Fruit fly (Drosophila melanogaster) whole organism, adult: ENCODE measurements around the gene pb.

ENCODE experiments used
- CG11617 ChIP-seq: fragments of 200-800 bp; sonication (Bioruptor generic); optimal IDR thresholded peaks from 2 replicates; lab custom pipeline; 2017; ENCODE audit warnings: mild to moderate bottlenecking, missing biosample characterization, missing genetic modification reagents, missing genetic modification characterization
- CG12768 ChIP-seq: fragments of 200-800 bp; sonication (Bioruptor generic); optimal IDR thresholded peaks from 2 replicates; lab custom pipeline; 2017; ENCODE audit warnings: missing biosample characterization, missing genetic modification characterization, mild to moderate bottlenecking, moderate library complexity, missing genetic modification reagents
- CG14711 ChIP-seq: fragments of 200-800 bp; sonication (Bioruptor generic); optimal IDR thresholded peaks from 2 replicates; lab custom pipeline; 2018; ENCODE audit warnings: missing biosample characterization, mild to moderate bottlenecking, missing genetic modification characterization, moderate library complexity
- CG1620 ChIP-seq: fragments of 200-800 bp; sonication (Bioruptor generic); optimal IDR thresholded peaks from 2 replicates; lab custom pipeline; 2016; ENCODE audit warnings: missing biosample characterization, missing genetic modification characterization
- CG33017 ChIP-seq: fragments of 200-800 bp; sonication (Bioruptor generic); optimal IDR thresholded peaks from 2 replicates; lab custom pipeline; 2018; ENCODE audit warnings: missing biosample characterization, mild to moderate bottlenecking, missing genetic modification characterization, moderate library complexity
- CG5204 ChIP-seq: fragments of 200-800 bp; sonication (Bioruptor generic); optimal IDR thresholded peaks from 2 replicates; lab custom pipeline; 2016; ENCODE audit warnings: missing biosample characterization, missing genetic modification characterization
- CG7045 ChIP-seq: fragments of 200-800 bp; sonication (Bioruptor generic); optimal IDR thresholded peaks from 2 replicates; lab custom pipeline; 2017; ENCODE audit warnings: missing biosample characterization, mild to moderate bottlenecking, missing genetic modification characterization
- CG7101 ChIP-seq: fragments of 200-800 bp; sonication (Bioruptor generic); optimal IDR thresholded peaks from 2 replicates; lab custom pipeline; 2018; ENCODE audit warnings: missing biosample characterization, mild to moderate bottlenecking, missing genetic modification characterization, moderate library complexity
- Clk ChIP-seq: fragments of 200-800 bp; sonication (Bioruptor generic); optimal IDR thresholded peaks from 2 replicates; lab custom pipeline; 2017; ENCODE audit warnings: missing biosample characterization, missing genetic modification characterization
- Crg-1 ChIP-seq: fragments of 200-800 bp; sonication (Bioruptor generic); optimal IDR thresholded peaks from 2 replicates; lab custom pipeline; 2016; ENCODE audit warnings: missing biosample characterization, missing genetic modification characterization
- Hr96 ChIP-seq: fragments of 200-800 bp; sonication (Bioruptor generic); optimal IDR thresholded peaks from 2 replicates; lab custom pipeline; 2016; ENCODE audit warnings: missing biosample characterization, missing genetic modification characterization
- Mnt ChIP-seq: fragments of 200-800 bp; sonication (Bioruptor generic); optimal IDR thresholded peaks from 2 replicates; lab custom pipeline; 2016; ENCODE audit warnings: missing biosample characterization, mild to moderate bottlenecking, missing genetic modification characterization
- bab1 ChIP-seq: fragments of 200-800 bp; sonication (Bioruptor generic); optimal IDR thresholded peaks from 3 replicates; lab custom pipeline; 2019; ENCODE audit warnings: missing biosample characterization, mild to moderate bottlenecking, missing genetic modification characterization, moderate library complexity
- cic ChIP-seq: fragments of 200-800 bp; sonication (Bioruptor generic); optimal IDR thresholded peaks from 2 replicates; lab custom pipeline; 2017; ENCODE audit warnings: missing biosample characterization, mild to moderate bottlenecking, missing genetic modification characterization, moderate library complexity
- cnc ChIP-seq, 2 experiments: fragments of >200 bp; optimal IDR thresholded peaks; 2 replicates each; lab custom pipeline; 2017
- kay ChIP-seq: fragments of 200-800 bp; sonication (Bioruptor generic); peaks from one replicate; lab custom pipeline; 2016; ENCODE audit warnings: missing biosample characterization, missing genetic modification characterization, borderline replicate concordance
- ovo ChIP-seq: fragments of 200-800 bp; sonication (Bioruptor generic); optimal IDR thresholded peaks from 2 replicates; lab custom pipeline; 2016; ENCODE audit warnings: missing biosample characterization, missing genetic modification characterization
- pad ChIP-seq: fragments of 200-800 bp; sonication (Bioruptor generic); optimal IDR thresholded peaks from 3 replicates; lab custom pipeline; 2017; ENCODE audit warnings: missing biosample characterization, missing genetic modification characterization, mild to moderate bottlenecking, moderate library complexity, missing genetic modification reagents
- tj ChIP-seq: fragments of 200-800 bp; sonication (Bioruptor generic); optimal IDR thresholded peaks from 3 replicates; lab custom pipeline; 2017; ENCODE audit warnings: missing biosample characterization, mild to moderate bottlenecking, missing genetic modification characterization, moderate library complexity
- toe ChIP-seq: fragments of 200-800 bp; sonication (Bioruptor generic); optimal IDR thresholded peaks from 2 replicates; lab custom pipeline; 2016; ENCODE audit warnings: missing biosample characterization, missing genetic modification characterization

pb gene

DNA sequence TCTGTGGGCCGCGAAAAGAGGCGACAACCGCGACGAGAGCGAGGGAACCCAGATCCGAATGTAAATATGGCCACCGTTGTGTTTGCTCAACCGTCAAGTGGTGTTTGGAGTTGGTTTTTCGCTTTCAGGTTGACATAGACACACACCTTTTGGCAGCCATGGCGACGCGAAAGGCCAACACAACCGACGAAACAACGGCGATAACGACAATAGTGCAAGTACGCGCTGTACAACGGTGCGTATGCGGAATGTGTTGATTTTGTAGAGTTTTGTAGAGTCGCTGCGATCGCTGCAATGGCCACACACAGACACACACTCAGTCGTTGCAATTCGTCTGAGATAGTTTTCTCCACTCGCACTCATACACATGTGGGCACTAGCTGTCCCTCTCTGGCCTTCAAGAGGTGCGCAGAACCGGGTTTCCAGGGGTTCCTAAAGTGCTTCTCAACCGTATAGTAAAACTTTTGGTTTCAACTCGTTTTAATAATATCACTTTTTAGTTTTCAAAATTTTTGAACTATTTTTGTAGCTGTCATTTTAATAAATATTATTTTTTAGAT is 383 bp downstream of the pb start:
- no peak for TF ChIP-seq bab1 (GFP tag; lab: Kevin White, UChicago)
- no peak for TF ChIP-seq Crg-1
- TF ChIP-seq cic (GFP tag; lab: Kevin White, UChicago): no peak

DNA sequence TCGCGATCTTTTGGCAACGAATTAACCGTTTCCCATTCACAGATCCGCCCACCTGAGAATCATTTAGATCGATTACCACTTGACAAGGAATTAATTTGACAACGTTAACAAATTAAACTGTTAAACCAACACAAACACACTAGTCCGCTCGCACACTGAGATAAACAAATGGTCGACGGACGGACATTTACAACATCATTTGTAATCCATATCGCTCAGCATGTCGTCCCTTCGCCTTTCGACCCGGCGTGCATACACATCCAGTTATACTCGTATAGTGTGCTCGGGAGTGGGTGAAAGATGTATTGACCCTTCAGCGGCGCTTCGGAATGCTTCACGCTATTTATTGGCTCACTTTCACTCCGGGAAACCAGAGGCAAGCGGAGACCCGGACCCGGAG is 6.1 kb downstream of the pb start:
- no peak for TF ChIP-seq CG1620 (GFP tag; lab: Kevin White, UChicago)
- no peak for TF ChIP-seq Clk (GFP tag; lab: Kevin White, UChicago)
- TF ChIP-seq CG7045: no peak
- no peak for TF ChIP-seq ovo (GFP tag; lab: Kevin White, UChicago)
- TF ChIP-seq CG5204: no peak
- no peak for TF ChIP-seq kay (GFP tag; lab: Kevin White, UChicago)
- no peak for TF ChIP-seq cnc (optimal IDR thresholded peaks at IDR 0.05; lab: Kevin White, UChicago)
- no peak for TF ChIP-seq bab1 (GFP tag; lab: Kevin White, UChicago)
- no peak for TF ChIP-seq pad (GFP tag; lab: Kevin White, UChicago)
- no peak for TF ChIP-seq CG11617 (GFP tag; lab: Kevin White, UChicago)
- no peak for TF ChIP-seq cic (GFP tag; lab: Kevin White, UChicago)

DNA sequence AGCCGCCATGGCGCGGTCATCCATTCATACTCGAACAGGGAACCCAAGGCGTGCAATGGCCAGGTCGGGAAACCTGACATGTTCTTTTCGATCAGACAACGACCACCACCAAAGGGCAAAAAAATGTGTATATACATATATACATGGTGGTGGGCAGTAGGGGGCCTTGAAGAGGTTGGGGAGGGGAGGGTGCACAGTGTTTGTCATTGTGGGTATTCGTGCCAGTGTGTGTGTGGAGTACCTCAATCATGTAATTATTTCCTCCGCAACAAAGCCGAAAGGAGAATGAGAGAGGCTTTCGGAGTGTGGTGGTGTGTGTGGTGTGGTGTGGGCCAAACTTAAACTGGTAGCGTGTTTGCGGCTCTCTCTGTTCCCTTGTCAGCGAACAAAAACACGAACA is 15.7 kb downstream of the pb start:
- no peak for TF ChIP-seq CG7045
- no peak for TF ChIP-seq cnc (optimal IDR thresholded peaks at IDR 0.05; lab: Kevin White, UChicago)
- no peak for TF ChIP-seq Crg-1

DNA sequence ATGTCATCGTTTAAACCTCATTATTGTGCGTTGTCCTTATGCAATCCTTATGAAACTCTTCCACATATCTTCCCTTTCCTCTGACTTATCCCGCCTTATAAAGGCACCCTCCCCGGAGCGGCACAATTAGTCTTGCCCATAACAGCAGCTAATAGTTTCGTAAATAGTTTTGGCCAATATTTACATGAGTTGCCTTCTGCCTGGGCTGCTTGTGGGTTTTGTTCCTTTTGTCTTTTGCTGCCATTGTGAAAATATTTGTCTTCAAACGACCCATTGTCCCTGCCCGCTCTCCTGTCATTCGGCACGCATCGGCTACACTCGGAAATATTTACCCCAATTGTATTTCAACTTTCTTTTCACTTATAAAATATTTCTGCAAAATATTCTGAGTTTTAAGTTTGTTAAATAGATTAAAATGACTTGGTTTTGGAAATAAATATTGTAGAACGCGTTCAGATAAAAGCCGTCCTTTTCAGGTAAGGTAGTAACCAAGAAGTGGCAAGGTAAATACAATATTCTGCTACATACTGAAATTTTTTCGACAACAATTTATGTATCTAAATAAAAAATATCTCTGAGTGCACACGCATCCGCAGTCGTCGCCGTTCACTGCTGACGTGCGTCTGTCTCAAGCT is 18.2 kb downstream of the pb start:
- TF ChIP-seq CG5204 (no peak), Mnt (GFP tag; lab: Kevin White, UChicago) (no peak), kay (GFP tag; lab: Kevin White, UChicago) (no peak), Crg-1 (no peak), Hr96 (GFP tag; lab: Kevin White, UChicago) (no peak), CG11617 (GFP tag; lab: Kevin White, UChicago) (no peak), CG12768 (GFP tag; lab: Kevin White, UChicago) (no peak), Clk (GFP tag; lab: Kevin White, UChicago) (no peak), toe (no peak)

DNA sequence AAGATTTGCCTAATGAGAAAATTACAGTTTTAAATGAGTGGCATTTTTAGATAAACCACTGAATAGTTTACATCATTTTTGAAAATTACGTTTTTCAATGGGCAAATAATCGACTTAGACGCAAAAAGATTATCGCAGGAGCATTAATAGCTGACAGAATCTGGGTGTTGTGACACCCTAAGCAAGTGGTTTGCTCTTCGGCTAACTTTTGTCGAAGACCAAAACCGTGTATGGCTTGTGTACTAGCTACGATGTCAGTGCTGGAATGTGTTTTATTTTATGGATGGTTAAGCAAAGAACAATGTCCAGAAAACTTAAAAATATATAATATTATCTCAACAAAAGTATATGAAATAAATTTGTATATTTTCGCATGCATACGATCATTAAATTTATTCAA is 33.0 kb downstream of the pb start:
- TF ChIP-seq bab1 (GFP tag; lab: Kevin White, UChicago): no peak
- no peak for TF ChIP-seq CG5204
- TF ChIP-seq CG12768 (GFP tag; lab: Kevin White, UChicago): no peak
- TF ChIP-seq CG7101 (tag; lab: Kevin White, UChicago): no peak
- no peak for TF ChIP-seq Crg-1
- no peak for TF ChIP-seq pad (GFP tag; lab: Kevin White, UChicago)
- no peak for TF ChIP-seq ovo (GFP tag; lab: Kevin White, UChicago)
- no peak for TF ChIP-seq CG14711 (tag; lab: Kevin White, UChicago)
- TF ChIP-seq CG7045: no peak
- TF ChIP-seq CG11617 (GFP tag; lab: Kevin White, UChicago): no peak
- no peak for TF ChIP-seq Hr96 (GFP tag; lab: Kevin White, UChicago)
- TF ChIP-seq toe: no peak
- no peak for TF ChIP-seq CG33017 (tag; lab: Kevin White, UChicago)

DNA sequence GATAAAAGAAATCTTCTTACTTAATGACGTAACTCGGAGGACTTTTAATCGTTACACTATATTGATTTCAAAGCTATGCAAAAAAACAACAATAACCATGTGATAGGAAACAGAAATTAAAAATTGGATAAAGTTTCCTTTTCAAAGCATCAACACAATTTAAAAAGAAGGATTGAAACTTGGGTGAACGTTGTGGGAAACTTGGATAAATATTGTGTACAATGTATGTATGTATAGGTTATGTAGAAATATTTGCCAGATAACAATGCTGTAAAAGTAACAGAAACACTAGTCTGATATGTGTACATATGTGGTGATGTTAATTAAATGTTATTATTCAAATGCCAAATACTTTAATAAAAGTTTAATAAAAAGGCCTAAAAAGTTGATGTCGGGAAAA is 35.5 kb downstream of the pb start:
- TF ChIP-seq CG12768 (GFP tag; lab: Kevin White, UChicago): no peak
- TF ChIP-seq pad (GFP tag; lab: Kevin White, UChicago): no peak
- TF ChIP-seq cnc (optimal IDR thresholded peaks at IDR 0.05; lab: Kevin White, UChicago): no peak
- TF ChIP-seq toe: no peak
- TF ChIP-seq kay (GFP tag; lab: Kevin White, UChicago): no peak
- no peak for TF ChIP-seq bab1 (GFP tag; lab: Kevin White, UChicago)
- no peak for TF ChIP-seq CG7101 (tag; lab: Kevin White, UChicago)
- TF ChIP-seq cic (GFP tag; lab: Kevin White, UChicago): no peak
- no peak for TF ChIP-seq CG1620 (GFP tag; lab: Kevin White, UChicago)
- no peak for TF ChIP-seq Hr96 (GFP tag; lab: Kevin White, UChicago)
- TF ChIP-seq CG33017 (tag; lab: Kevin White, UChicago): no peak
- TF ChIP-seq Mnt (GFP tag; lab: Kevin White, UChicago): no peak
- no peak for TF ChIP-seq Crg-1
- TF ChIP-seq CG5204: no peak
- TF ChIP-seq tj (GFP tag; lab: Kevin White, UChicago): no peak
- no peak for TF ChIP-seq CG7045

DNA sequence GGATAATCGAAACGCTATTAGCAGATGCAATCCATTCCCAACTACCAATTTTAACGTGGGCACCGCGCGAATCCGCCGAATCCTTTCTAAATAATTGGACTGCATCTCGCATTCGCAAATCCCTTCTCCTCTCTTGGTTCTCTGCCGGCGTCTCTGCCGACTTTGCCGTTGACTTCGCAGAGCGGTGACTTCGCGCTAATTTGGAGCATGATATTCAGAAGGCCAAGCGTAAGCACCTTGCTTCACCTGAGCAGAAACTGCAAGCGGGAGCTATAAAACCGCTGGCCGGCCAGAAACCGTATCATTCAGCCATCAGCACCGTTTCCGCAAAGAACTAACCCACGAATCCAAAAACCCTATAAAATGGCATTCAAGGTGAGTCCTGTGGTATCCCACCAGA is 38.1 kb downstream of the pb start, which contains the start of gene Ccp84Aa:
Gene Ccp84Aa (plus strand): TSS at position 301 of the 400 bp plus-strand sequence.
- TF ChIP-seq bab1 (GFP tag; lab: Kevin White, UChicago): no peak
- no peak for TF ChIP-seq tj (GFP tag; lab: Kevin White, UChicago)
- no peak for TF ChIP-seq CG7045
- TF ChIP-seq pad (GFP tag; lab: Kevin White, UChicago): no peak
- TF ChIP-seq CG14711 (tag; lab: Kevin White, UChicago): no peak
- no peak for TF ChIP-seq CG1620 (GFP tag; lab: Kevin White, UChicago)
- no peak for TF ChIP-seq CG33017 (tag; lab: Kevin White, UChicago)
- TF ChIP-seq ovo (GFP tag; lab: Kevin White, UChicago): no peak
- no peak for TF ChIP-seq CG11617 (GFP tag; lab: Kevin White, UChicago)
- TF ChIP-seq Crg-1: no peak
- TF ChIP-seq toe: no peak
- no peak for TF ChIP-seq Clk (GFP tag; lab: Kevin White, UChicago)
- no peak for TF ChIP-seq CG7101 (tag; lab: Kevin White, UChicago)
- TF ChIP-seq cic (GFP tag; lab: Kevin White, UChicago): no peak
- TF ChIP-seq Hr96 (GFP tag; lab: Kevin White, UChicago): no peak
- no peak for TF ChIP-seq Mnt (GFP tag; lab: Kevin White, UChicago)
- no peak for TF ChIP-seq cnc (optimal IDR thresholded peaks at IDR 0.05; lab: Kevin White, UChicago)
- TF ChIP-seq CG12768 (GFP tag; lab: Kevin White, UChicago): no peak
- TF ChIP-seq kay (GFP tag; lab: Kevin White, UChicago): no peak
